Fruit fly (Drosophila melanogaster): ENCODE data around the gene CG13004.

dm6 chrX:16821216-16821615, 14.1 kb downstream of the CG13004 start:
- TF ChIP-seq br (GFP tag; optimal IDR thresholded peaks at IDR 0.05), result no peak
- TF ChIP-seq GATAd (GFP tag; optimal IDR thresholded peaks at IDR 0.05), result no peak
- TF ChIP-seq lola (GFP tag; optimal IDR thresholded peaks at IDR 0.05), result no peak
- no peak for TF ChIP-seq h (GFP tag; optimal IDR thresholded peaks at IDR 0.05)
- no peak for TF ChIP-seq CrebA (GFP tag; optimal IDR thresholded peaks at IDR 0.05; ENCODE audit: borderline replicate concordance)
- TF ChIP-seq dl (GFP tag; optimal IDR thresholded peaks at IDR 0.05; ENCODE audit: insufficient read depth in 1 of 2, partially characterized antibody in 2 of 2), result no peak
- TF ChIP-seq tai (GFP tag; optimal IDR thresholded peaks at IDR 0.05), result no peak
- no peak for TF ChIP-seq Rel (GFP tag; optimal IDR thresholded peaks at IDR 0.05)
- no peak for TF ChIP-seq Rel (tag; optimal IDR thresholded peaks at IDR 0.05)
- TF ChIP-seq HLH106 (tag; optimal IDR thresholded peaks at IDR 0.05), result no peak
- no peak for TF ChIP-seq brk (GFP tag; optimal IDR thresholded peaks at IDR 0.05)
- TF ChIP-seq fru (GFP tag; optimal IDR thresholded peaks at IDR 0.05), result no peak
